Fruit fly (Drosophila melanogaster) whole organism, embryonic: Measurements from ENCODE around the gene lwr.

Experiments used
- Asciz ChIP-seq: fragments of 200-800 bp; sonication (Bioruptor generic); optimal IDR thresholded peaks from 2 replicates; lab custom pipeline; 2017; ENCODE audit warnings: missing biosample characterization, mild to moderate bottlenecking, missing genetic modification characterization, missing genetic modification reagents
- Atf6 ChIP-seq: fragments of 200-800 bp; sonication (Bioruptor generic); IDR thresholded peaks from 2 replicates; pipeline ENCODE4 v1.3.6; 2022; ENCODE audit warnings: missing biosample characterization, missing genetic modification characterization
- CG10462 ChIP-seq: fragments of 200-800 bp; sonication (Bioruptor generic); optimal IDR thresholded peaks from 2 replicates; lab custom pipeline; 2016; ENCODE audit warnings: missing biosample characterization, missing genetic modification characterization
- CG10959 ChIP-seq: fragments of 200-800 bp; sonication (Bioruptor generic); IDR thresholded peaks from 2 replicates; pipeline ENCODE4 v1.3.6; 2022; ENCODE audit warnings: missing biosample characterization, missing genetic modification characterization
- CG12071 ChIP-seq: fragments of 200-800 bp; sonication (Bioruptor generic); optimal IDR thresholded peaks from 3 replicates; lab custom pipeline; 2018; ENCODE audit warnings: missing biosample characterization, mild to moderate bottlenecking, missing genetic modification characterization
- CG12155 ChIP-seq: fragments of 200-800 bp; sonication (Bioruptor generic); optimal IDR thresholded peaks from 3 replicates; lab custom pipeline; 2016; ENCODE audit warnings: missing biosample characterization, missing genetic modification characterization
- CG12299 ChIP-seq: fragments of 200-800 bp; sonication (Bioruptor generic); optimal IDR thresholded peaks from 2 replicates; lab custom pipeline; 2018; ENCODE audit warnings: missing biosample characterization, mild to moderate bottlenecking, missing genetic modification characterization
- CG13894 ChIP-seq: fragments of 200-800 bp; sonication (Bioruptor generic); optimal IDR thresholded peaks from 3 replicates; lab custom pipeline; 2018; ENCODE audit warnings: missing biosample characterization, mild to moderate bottlenecking, missing genetic modification characterization, moderate library complexity
- CG17186 ChIP-seq: fragments of 200-800 bp; sonication (Bioruptor generic); optimal IDR thresholded peaks from 3 replicates; lab custom pipeline; 2017; ENCODE audit warnings: missing biosample characterization, missing genetic modification reagents, missing genetic modification characterization
- CG18619 ChIP-seq: fragments of 200-800 bp; sonication (Bioruptor generic); optimal IDR thresholded peaks from 3 replicates; lab custom pipeline; 2017; ENCODE audit warnings: missing biosample characterization, mild to moderate bottlenecking, missing genetic modification characterization
- CG2712 ChIP-seq: fragments of 200-800 bp; optimal IDR thresholded peaks from 3 replicates; lab custom pipeline; 2019; ENCODE audit warnings: missing biosample characterization, mild to moderate bottlenecking, missing genetic modification characterization, moderate library complexity
- CG3065 ChIP-seq: fragments of 200-800 bp; sonication (Bioruptor generic); optimal IDR thresholded peaks from 2 replicates; lab custom pipeline; 2016; ENCODE audit warnings: missing biosample characterization, missing genetic modification characterization
- CG34376 ChIP-seq: fragments of 200-800 bp; sonication (Bioruptor generic); optimal IDR thresholded peaks from 2 replicates; lab custom pipeline; 2018; ENCODE audit warnings: missing biosample characterization, mild to moderate bottlenecking, missing genetic modification characterization
- CG43689 ChIP-seq: fragments of 200-800 bp; sonication (Bioruptor generic); IDR thresholded peaks from 2 replicates; pipeline ENCODE4 v1.3.6; 2022; ENCODE audit warnings: missing biosample characterization, missing genetic modification characterization
- CG5245 ChIP-seq: fragments of 200-800 bp; sonication (Bioruptor generic); optimal IDR thresholded peaks from 3 replicates; lab custom pipeline; 2016; ENCODE audit warnings: missing biosample characterization, missing genetic modification characterization
- CG6654 ChIP-seq: fragments of 200-800 bp; sonication (Bioruptor generic); optimal IDR thresholded peaks from 2 replicates; lab custom pipeline; 2017; ENCODE audit warnings: missing biosample characterization, mild to moderate bottlenecking, missing genetic modification characterization
- CG7556 ChIP-seq: fragments of 200-800 bp; sonication (Bioruptor generic); optimal IDR thresholded peaks from 2 replicates; lab custom pipeline; 2017; ENCODE audit warnings: missing biosample characterization, mild to moderate bottlenecking, missing genetic modification characterization
- CG8089 ChIP-seq: fragments of 200-800 bp; sonication (Bioruptor generic); optimal IDR thresholded peaks from 3 replicates; lab custom pipeline; 2016; ENCODE audit warnings: missing biosample characterization, missing genetic modification characterization
- CG9215 ChIP-seq: fragments of 200-800 bp; sonication (Bioruptor generic); IDR thresholded peaks from 2 replicates; pipeline ENCODE4 v1.3.6; 2022; ENCODE audit warnings: missing biosample characterization, missing genetic modification characterization
- CG9437 ChIP-seq: fragments of 200-800 bp; sonication (Bioruptor generic); optimal IDR thresholded peaks from 2 replicates; lab custom pipeline; 2018; ENCODE audit warnings: missing biosample characterization, mild to moderate bottlenecking, missing genetic modification characterization
- Gug ChIP-seq: fragments of 200-800 bp; sonication (Bioruptor generic); IDR thresholded peaks from 4 replicates; pipeline ENCODE4 v1.3.6; 2022; ENCODE audit warnings: missing biosample characterization, missing genetic modification characterization
- Kr ChIP-seq: fragments of 200-800 bp; sonication (Bioruptor generic); optimal IDR thresholded peaks from 2 replicates; lab custom pipeline; 2017; ENCODE audit warnings: missing biosample characterization, mild to moderate bottlenecking, missing genetic modification characterization
- MESR4 ChIP-seq: fragments of 200-800 bp; sonication (Bioruptor generic); optimal IDR thresholded peaks from 2 replicates; lab custom pipeline; 2018; ENCODE audit warnings: missing biosample characterization, mild to moderate bottlenecking, missing genetic modification characterization, moderate library complexity
- NC2β ChIP-seq: fragments of 200-800 bp; sonication (Bioruptor generic); optimal IDR thresholded peaks from 2 replicates; lab custom pipeline; 2016; ENCODE audit warnings: missing biosample characterization, missing genetic modification characterization
- Nf-YA ChIP-seq: fragments of 200-800 bp; sonication (Bioruptor generic); IDR thresholded peaks from 2 replicates; pipeline ENCODE4 v1.3.6; 2022; ENCODE audit warnings: missing biosample characterization, missing genetic modification characterization
- PHDP ChIP-seq: fragments of 200-800 bp; sonication (Bioruptor generic); optimal IDR thresholded peaks from 3 replicates; lab custom pipeline; 2018; ENCODE audit warnings: missing biosample characterization, mild to moderate bottlenecking, missing genetic modification characterization, moderate library complexity
- Ravus ChIP-seq: fragments of 200-800 bp; sonication (Bioruptor generic); IDR thresholded peaks from 2 replicates; pipeline ENCODE4 v1.3.6; 2022; ENCODE audit warnings: missing biosample characterization, missing genetic modification characterization
- Sin3A ChIP-seq: fragments of >200 bp; optimal IDR thresholded peaks from 2 replicates; lab custom pipeline; 2018
- Usf ChIP-seq: fragments of 200-800 bp; sonication (Bioruptor generic); optimal IDR thresholded peaks from 2 replicates; lab custom pipeline; 2017; ENCODE audit warnings: missing genotype, missing biosample characterization, missing genetic modification characterization
- YL-1 ChIP-seq: fragments of 200-800 bp; sonication (Bioruptor generic); optimal IDR thresholded peaks from 3 replicates; lab custom pipeline; 2017; ENCODE audit warnings: missing biosample characterization, mild to moderate bottlenecking, missing genetic modification characterization
- ash1 ChIP-seq: fragments of 200-800 bp; sonication (Bioruptor generic); optimal IDR thresholded peaks from 2 replicates; lab custom pipeline; 2018; ENCODE audit warnings: missing biosample characterization, mild to moderate bottlenecking, missing genetic modification characterization
- cad ChIP-seq: fragments of >200 bp; optimal IDR thresholded peaks from 2 replicates; lab custom pipeline; 2017; ENCODE audit warnings: missing biosample characterization, missing genetic modification characterization
- chn ChIP-seq: fragments of 200-800 bp; sonication (Bioruptor generic); optimal IDR thresholded peaks from 2 replicates; lab custom pipeline; 2016; ENCODE audit warnings: missing biosample characterization, missing genetic modification characterization
- croc ChIP-seq: fragments of 200-800 bp; sonication (Bioruptor generic); conservative IDR thresholded peaks from 3 replicates; pipeline ENCODE4 v1.3.6; 2022; ENCODE audit warnings: missing biosample characterization, missing genetic modification characterization
- cwo ChIP-seq: fragments of 200-800 bp; sonication (Bioruptor generic); optimal IDR thresholded peaks from 3 replicates; lab custom pipeline; 2017; ENCODE audit warnings: missing biosample characterization, missing genetic modification characterization, mild to moderate bottlenecking, moderate library complexity, missing genetic modification reagents
- ems ChIP-seq: fragments of 200-800 bp; sonication (Bioruptor generic); optimal IDR thresholded peaks from 3 replicates; lab custom pipeline; 2016; ENCODE audit warnings: missing biosample characterization, missing genetic modification characterization
- gcm2 ChIP-seq: fragments of 200-800 bp; sonication (Bioruptor generic); optimal IDR thresholded peaks from 2 replicates; lab custom pipeline; 2016; ENCODE audit warnings: missing biosample characterization, missing genetic modification characterization
- gem ChIP-seq: fragments of 200-800 bp; sonication (Bioruptor generic); optimal IDR thresholded peaks from 2 replicates; lab custom pipeline; 2019; ENCODE audit warnings: missing biosample characterization, mild to moderate bottlenecking, missing genetic modification characterization, moderate library complexity
- onecut ChIP-seq: fragments of 200-800 bp; sonication (Bioruptor generic); IDR thresholded peaks from 2 replicates; pipeline ENCODE4 v1.3.6; 2022; ENCODE audit warnings: missing biosample characterization, missing genetic modification characterization
- pzg ChIP-seq: fragments of 200-800 bp; sonication (Bioruptor generic); optimal IDR thresholded peaks from 3 replicates; lab custom pipeline; 2018; ENCODE audit warnings: missing biosample characterization, mild to moderate bottlenecking, missing genetic modification characterization, moderate library complexity
- schlank ChIP-seq: fragments of 200-800 bp; sonication (Bioruptor generic); optimal IDR thresholded peaks from 2 replicates; lab custom pipeline; 2018; ENCODE audit warnings: missing biosample characterization, mild to moderate bottlenecking, missing genetic modification characterization
- slp2 ChIP-seq: fragments of 200-800 bp; sonication (Bioruptor generic); optimal IDR thresholded peaks from 2 replicates; lab custom pipeline; 2016; ENCODE audit warnings: missing biosample characterization, missing genetic modification characterization
- sna ChIP-seq: fragments of 200-800 bp; sonication (Bioruptor generic); IDR thresholded peaks from 2 replicates; pipeline ENCODE4 v1.3.6; 2022; ENCODE audit warnings: missing biosample characterization, missing genetic modification characterization; ENCODE audit not compliant: partially characterized antibody
- sug ChIP-seq: fragments of 200-800 bp; optimal IDR thresholded peaks from 2 replicates; lab custom pipeline; 2019; ENCODE audit warnings: missing biosample characterization, mild to moderate bottlenecking, missing genetic modification characterization, moderate library complexity
- tio ChIP-seq: fragments of 200-800 bp; sonication (Bioruptor generic); optimal IDR thresholded peaks from 2 replicates; lab custom pipeline; 2017; ENCODE audit warnings: missing biosample characterization, missing genetic modification characterization, inconsistent platforms
- tll ChIP-seq, 2 experiments: fragments of 200-800 bp in 1 of 2; fragments of >200 bp in 1 of 2; sonication (Bioruptor generic) in 1 of 2; optimal IDR thresholded peaks; 2 replicates each; lab custom pipeline; 2017 to 2019; ENCODE audit warnings: missing biosample characterization in 2 of 2, missing genetic modification characterization in 2 of 2, mild to moderate bottlenecking in 1 of 2, moderate library complexity in 1 of 2
- trem ChIP-seq: fragments of 200-800 bp; optimal IDR thresholded peaks from 3 replicates; lab custom pipeline; 2019; ENCODE audit warnings: missing biosample characterization, mild to moderate bottlenecking, missing genetic modification characterization, moderate library complexity
- wek ChIP-seq: fragments of 200-800 bp; sonication (Bioruptor generic); optimal IDR thresholded peaks from 3 replicates; lab custom pipeline; 2018; ENCODE audit warnings: missing biosample characterization, mild to moderate bottlenecking, missing genetic modification characterization, moderate library complexity
- zen2 ChIP-seq: fragments of 200-800 bp; sonication (Bioruptor generic); IDR thresholded peaks from 3 replicates; pipeline ENCODE4 v1.3.6; 2022; ENCODE audit warnings: missing biosample characterization, missing genetic modification characterization; ENCODE audit not compliant: partially characterized antibody
- zfh1 ChIP-seq: fragments of 200-800 bp; sonication (Bioruptor generic); IDR thresholded peaks from 3 replicates; pipeline ENCODE4 v1.3.6; 2022; ENCODE audit warnings: missing biosample characterization, missing genetic modification characterization

lwr gene

DNA sequence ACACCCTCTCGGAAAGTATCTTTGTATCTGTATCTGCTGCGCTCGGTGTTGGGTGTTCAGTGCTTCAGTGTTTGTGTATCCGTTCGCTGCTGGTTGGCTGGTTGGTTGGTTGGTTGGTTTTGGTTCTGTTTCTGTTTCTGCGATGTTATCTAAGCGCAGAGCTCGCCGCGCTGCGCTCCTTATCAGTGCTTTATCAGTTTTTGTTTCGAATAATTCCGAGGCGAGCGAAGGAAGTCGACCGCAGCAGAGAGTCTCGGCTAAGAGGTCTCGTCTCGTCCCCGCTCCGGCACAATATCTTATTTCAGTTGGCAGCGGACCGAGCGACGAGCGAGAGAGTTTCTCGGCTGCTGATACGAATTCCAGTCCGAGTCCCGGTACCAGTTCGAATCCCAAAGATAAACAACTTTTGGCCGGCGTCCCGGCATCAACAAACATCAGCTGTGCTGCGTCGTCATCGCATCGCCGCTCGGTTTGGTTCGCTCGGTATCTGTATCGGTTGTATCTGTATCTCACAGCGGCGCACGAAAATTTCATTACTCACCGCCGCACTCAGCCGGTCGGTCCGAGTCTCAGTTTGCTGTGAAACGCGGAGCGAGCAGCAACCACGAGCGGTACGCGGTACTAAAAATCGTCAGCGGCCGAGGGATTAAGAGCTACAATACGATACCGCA lies 19.1 kb downstream of the lwr start (continued):
- no peak for TF ChIP-seq CG6654 (GFP tag; lab: Kevin White, UChicago)
- TF ChIP-seq CG43689: no peak
- no peak for TF ChIP-seq CG5245 (GFP tag; lab: Kevin White, UChicago)
- peak; percentile 5 for TF ChIP-seq slp2 (GFP tag; lab: Kevin White, UChicago)
- no peak for TF ChIP-seq NC2β
- TF ChIP-seq YL-1 (GFP tag; lab: Kevin White, UChicago): no peak
- TF ChIP-seq gcm2 (GFP tag; lab: Kevin White, UChicago): no peak
- TF ChIP-seq trem (tag; lab: Kevin White, UChicago): peak; percentile 45
- TF ChIP-seq Kr (GFP tag; lab: Kevin White, UChicago): no peak
- no peak for TF ChIP-seq CG7556 (GFP tag; lab: Kevin White, UChicago)
- no peak for TF ChIP-seq croc
- TF ChIP-seq zfh1 (GFP tag; lab: Robert Waterston, UW): peak; percentile 59; the same call in 2 of the 3 replicates
- TF ChIP-seq CG13894 (tag; lab: Kevin White, UChicago): peak; percentile 90
- TF ChIP-seq CG18619 (GFP tag; lab: Kevin White, UChicago): peak; percentile 14
- no peak for TF ChIP-seq CG12155 (GFP tag; lab: Kevin White, UChicago)
- no peak for TF ChIP-seq CG10959 (GFP tag; lab: Robert Waterston, UW)
- TF ChIP-seq tio (GFP tag; lab: Kevin White, UChicago): no peak
- no peak for TF ChIP-seq gem (tag; lab: Kevin White, UChicago)
- no peak for TF ChIP-seq CG9437 (GFP tag; lab: Kevin White, UChicago)
- TF ChIP-seq Sin3A: no peak
- TF ChIP-seq Atf6 (GFP tag; lab: Robert Waterston, UW): peak; percentile 62; the same call in 1 of the 2 replicates
- TF ChIP-seq CG3065 (GFP tag; lab: Kevin White, UChicago): no peak
- TF ChIP-seq MESR4 (GFP tag; lab: Kevin White, UChicago): peak; percentile 15
- TF ChIP-seq Nf-YA: peak; percentile 60; the same call in 1 of the 2 replicates
- TF ChIP-seq cad (GFP tag; lab: Kevin White, UChicago): no peak
- TF ChIP-seq ems (GFP tag; lab: Kevin White, UChicago): peak; percentile 40
- TF ChIP-seq CG9215 (GFP tag; lab: Robert Waterston, UW): no peak
- TF ChIP-seq Gug (GFP tag; lab: Robert Waterston, UW): no peak; the same call in 3 of the 4 replicates
- TF ChIP-seq chn (GFP tag; lab: Kevin White, UChicago): peak; percentile 15
- TF ChIP-seq wek (GFP tag; lab: Kevin White, UChicago): peak; percentile 29
- TF ChIP-seq pzg (GFP tag; lab: Kevin White, UChicago): no peak
- TF ChIP-seq sug: peak; percentile 60
- no peak for TF ChIP-seq CG17186 (GFP tag; lab: Kevin White, UChicago)
- TF ChIP-seq CG12071 (GFP tag; lab: Kevin White, UChicago): peak; percentile 71
- peak; percentile 23 for TF ChIP-seq schlank (tag; lab: Kevin White, UChicago)
- peak; percentile 48 for TF ChIP-seq CG2712
- no peak for TF ChIP-seq Ravus (GFP tag; lab: Robert Waterston, UW)
- TF ChIP-seq CG8089: no peak
- no peak for TF ChIP-seq CG12299 (tag; lab: Kevin White, UChicago)
- TF ChIP-seq CG34376 (GFP tag; lab: Kevin White, UChicago): peak; percentile 89
- peak; percentile 35 for TF ChIP-seq ash1
- no peak for TF ChIP-seq tll (GFP tag; optimal IDR thresholded peaks at IDR 0.05; lab: Kevin White, UChicago)
- peak; percentile 28 for TF ChIP-seq PHDP
- no peak for TF ChIP-seq Usf (GFP tag; lab: Kevin White, UChicago)
- TF ChIP-seq zen2: peak; percentile 73
- no peak for TF ChIP-seq Asciz
- no peak for TF ChIP-seq CG10462 (GFP tag; lab: Kevin White, UChicago)
- TF ChIP-seq onecut (GFP tag; lab: Robert Waterston, UW): peak; percentile 16; the same call in 1 of the 2 replicates
- TF ChIP-seq cwo (GFP tag; lab: Kevin White, UChicago): peak; percentile 49
- TF ChIP-seq sna (GFP tag; lab: Robert Waterston, UW): peak; percentile 57; the same call in 1 of the 2 replicates
